Fruit fly (Drosophila melanogaster) whole organism, prepupa: ENCODE data around the gene Cp7Fc.

Source experiments
- Blimp-1 ChIP-seq: fragments of 200-800 bp; sonication (Bioruptor generic); optimal IDR thresholded peaks from 3 replicates; lab custom pipeline; 2017; ENCODE audit warnings: missing biosample characterization, missing genetic modification characterization, mild to moderate bottlenecking, moderate library complexity, missing genetic modification reagents
- CG10631 ChIP-seq: fragments of 200-800 bp; sonication (Bioruptor generic); optimal IDR thresholded peaks from 2 replicates; lab custom pipeline; 2016; ENCODE audit warnings: missing biosample characterization, missing genetic modification characterization
- CG6854 ChIP-seq: fragments of 200-800 bp; sonication (Bioruptor generic); optimal IDR thresholded peaks from 2 replicates; lab custom pipeline; 2017; ENCODE audit warnings: missing biosample characterization, mild to moderate bottlenecking, missing genetic modification characterization
- Met ChIP-seq: fragments of 200-800 bp; sonication (Bioruptor generic); optimal IDR thresholded peaks from 3 replicates; lab custom pipeline; 2016; ENCODE audit warnings: missing biosample characterization, missing genetic modification characterization
- OdsH ChIP-seq: fragments of 200-800 bp; sonication (Bioruptor generic); optimal IDR thresholded peaks from 3 replicates; lab custom pipeline; 2016; ENCODE audit warnings: missing biosample characterization, missing genetic modification characterization
- esn ChIP-seq: fragments of 200-800 bp; sonication (Bioruptor generic); optimal IDR thresholded peaks from 2 replicates; lab custom pipeline; 2016; ENCODE audit warnings: missing biosample characterization, mild to moderate bottlenecking, missing genetic modification characterization, moderate library complexity
- topi ChIP-seq: fragments of 200-800 bp; sonication (Bioruptor generic); optimal IDR thresholded peaks from 3 replicates; lab custom pipeline; 2016; ENCODE audit warnings: missing biosample characterization, missing genetic modification characterization
- vri ChIP-seq: fragments of 200-800 bp; sonication (Bioruptor generic); optimal IDR thresholded peaks from 3 replicates; lab custom pipeline; 2016; ENCODE audit warnings: missing biosample characterization, mild to moderate bottlenecking, missing genetic modification characterization

- TF ChIP-seq Blimp-1, result no peak
- no peak for TF ChIP-seq topi (GFP tag; lab: Kevin White, UChicago)
- no peak for TF ChIP-seq esn (GFP tag; lab: Kevin White, UChicago)
- TF ChIP-seq vri (GFP tag; lab: Kevin White, UChicago), result peak; percentile 28
- no peak for TF ChIP-seq OdsH (GFP tag; lab: Kevin White, UChicago)
- TF ChIP-seq CG6854, result no peak
- TF ChIP-seq Met, result no peak
- TF ChIP-seq CG10631 (GFP tag; lab: Kevin White, UChicago), result no peak
Observed at dm6 chrX:8520517-8520916, 43.6 kb downstream of the Cp7Fc start.
